Fruit fly (Drosophila melanogaster) whole organism, pupa: ENCODE results near the gene Hsp67Bc.
A peak's percentile ranks its signal among the peaks of the same experiment; 100 is the strongest.

ENCODE experiments used
- CG13204 ChIP-seq: fragments of 200-800 bp; sonication (Bioruptor generic); optimal IDR thresholded peaks from 2 replicates; lab custom pipeline; 2018; ENCODE audit warnings: missing biosample characterization, mild to moderate bottlenecking, missing genetic modification characterization, moderate library complexity
- CG15710 ChIP-seq: fragments of 200-800 bp; sonication (Bioruptor generic); optimal IDR thresholded peaks from 2 replicates; lab custom pipeline; 2018; ENCODE audit warnings: missing biosample characterization, mild to moderate bottlenecking, missing genetic modification characterization, moderate library complexity
- CG34367 ChIP-seq: fragments of 200-800 bp; sonication (Bioruptor generic); optimal IDR thresholded peaks from 2 replicates; lab custom pipeline; 2018; ENCODE audit warnings: missing biosample characterization, mild to moderate bottlenecking, missing genetic modification characterization
- CG4496 ChIP-seq: fragments of 200-800 bp; sonication (Bioruptor generic); IDR thresholded peaks from 3 replicates; pipeline ENCODE4 v1.3.6; 2022; ENCODE audit warnings: missing biosample characterization, missing genetic modification characterization
- CG8159 ChIP-seq: fragments of 200-800 bp; sonication (Bioruptor generic); optimal IDR thresholded peaks from 3 replicates; lab custom pipeline; 2018; ENCODE audit warnings: missing biosample characterization, mild to moderate bottlenecking, missing genetic modification characterization, moderate library complexity
- CG9948 ChIP-seq: fragments of 200-800 bp; sonication (Bioruptor generic); optimal IDR thresholded peaks from 2 replicates; lab custom pipeline; 2018; ENCODE audit warnings: missing biosample characterization, mild to moderate bottlenecking, missing genetic modification characterization, moderate library complexity
- D1 ChIP-seq: fragments of 200-800 bp; sonication (Bioruptor generic); optimal IDR thresholded peaks from 2 replicates; lab custom pipeline; 2018; ENCODE audit warnings: missing biosample characterization, mild to moderate bottlenecking, missing genetic modification characterization, moderate library complexity
- EcR ChIP-seq: fragments of 200-800 bp; sonication (Bioruptor generic); optimal IDR thresholded peaks from 3 replicates; lab custom pipeline; 2019; ENCODE audit warnings: missing biosample characterization, missing genetic modification characterization, mild to moderate bottlenecking, moderate library complexity, missing genetic modification reagents
- Pif1A ChIP-seq: fragments of 200-800 bp; sonication (Bioruptor generic); optimal IDR thresholded peaks from 3 replicates; lab custom pipeline; 2016; ENCODE audit warnings: missing biosample characterization, missing genetic modification characterization
- Pif1B ChIP-seq: fragments of 200-800 bp; sonication (Bioruptor generic); optimal IDR thresholded peaks from 3 replicates; lab custom pipeline; 2016; ENCODE audit warnings: missing biosample characterization, missing genetic modification characterization
- gl ChIP-seq: fragments of 200-800 bp; sonication (Bioruptor generic); optimal IDR thresholded peaks from 2 replicates; lab custom pipeline; 2018; ENCODE audit warnings: missing biosample characterization, mild to moderate bottlenecking, missing genetic modification characterization
- rn ChIP-seq: fragments of 200-800 bp; sonication (Bioruptor generic); IDR thresholded peaks from 2 replicates; pipeline ENCODE4 v1.3.6; 2022; ENCODE audit warnings: missing biosample characterization, missing genetic modification characterization

DNA sequence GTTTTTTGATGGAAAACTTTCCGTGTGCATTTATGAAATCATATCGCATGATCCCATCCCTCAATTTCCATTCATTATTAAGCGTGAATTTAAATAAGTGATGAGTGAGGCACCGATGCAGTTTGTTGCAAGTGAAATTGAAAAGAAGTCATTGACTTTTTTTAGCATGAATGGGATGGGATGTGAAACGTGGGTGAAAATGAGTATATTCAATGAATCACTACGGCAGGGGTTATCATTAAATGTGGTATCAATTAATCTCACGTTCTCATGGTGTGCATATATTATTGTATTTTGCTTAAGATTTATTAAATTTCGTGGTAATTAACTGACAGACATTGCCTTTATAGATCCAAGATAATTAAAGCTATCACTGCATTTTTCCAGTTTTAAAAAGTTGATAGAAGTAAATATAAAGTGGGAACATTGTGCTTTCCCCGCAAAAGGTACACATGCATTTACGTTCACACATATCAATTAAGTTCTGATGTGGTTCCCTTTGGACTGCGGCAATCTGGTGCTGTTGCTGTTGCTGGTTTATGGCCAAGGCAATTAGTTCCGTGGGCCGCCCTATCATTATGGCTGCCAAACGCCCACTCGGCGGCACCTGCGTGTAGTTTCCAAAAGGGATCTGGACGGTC lies 19.2 kb upstream of the Hsp67Bc start:
- TF ChIP-seq EcR (GFP tag; lab: Kevin White, UChicago) (peak; percentile 33), D1 (tag; lab: Kevin White, UChicago) (no peak), CG34367 (tag; lab: Kevin White, UChicago) (no peak), CG15710 (tag; lab: Kevin White, UChicago) (no peak), CG9948 (tag; lab: Kevin White, UChicago) (no peak), Pif1B (GFP tag; lab: Kevin White, UChicago) (no peak), gl (no peak), CG4496 (GFP tag; lab: Robert Waterston, UW) (no peak), rn (GFP tag; lab: Robert Waterston, UW) (no peak), CG8159 (tag; lab: Kevin White, UChicago) (no peak), CG13204 (GFP tag; lab: Kevin White, UChicago) (no peak), Pif1A (no peak)
